Fruit fly (Drosophila melanogaster): ENCODE results near the gene Ctr1C.

The Ctr1C gene

DNA sequence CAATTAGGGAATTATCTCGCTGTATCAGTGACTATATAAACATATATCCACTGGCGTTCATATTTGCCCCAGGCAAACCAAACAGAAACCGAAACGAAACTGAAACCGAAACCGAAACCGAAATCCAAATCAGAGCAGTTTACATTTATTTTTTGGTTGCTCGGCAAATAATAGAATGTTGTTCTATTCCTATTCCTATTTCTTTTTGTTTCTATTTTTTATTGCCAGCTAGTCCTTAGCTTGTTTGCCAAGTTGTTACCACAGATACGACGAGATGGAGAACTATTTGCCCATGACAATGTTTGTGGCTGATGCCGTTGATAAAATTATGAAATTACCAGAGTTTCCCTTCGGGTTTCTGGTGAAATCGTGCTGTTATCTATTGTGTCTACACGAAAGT is 45.2 kb downstream of the Ctr1C start (continued):
- TF ChIP-seq Mes4 (GFP tag; optimal IDR thresholded peaks at IDR 0.05) (no peak), dm (GFP tag; optimal IDR thresholded peaks at IDR 0.05) (no peak), Dll (GFP tag; IDR thresholded peaks at IDR 0.05; ENCODE audit: partially characterized antibody) (no peak), klu (GFP tag; IDR thresholded peaks at IDR 0.05) (no peak), Sry-δ (GFP tag; optimal IDR thresholded peaks at IDR 0.05) (no peak), pho (GFP tag; optimal IDR thresholded peaks at IDR 0.05) (no peak), NfI (GFP tag; optimal IDR thresholded peaks at IDR 0.05) (no peak), dmrt11E (tag; optimal IDR thresholded peaks at IDR 0.05) (peak; percentile 58), CG13424 (tag; optimal IDR thresholded peaks at IDR 0.05) (peak; percentile 44), CG10543 (GFP tag; optimal IDR thresholded peaks at IDR 0.05) (peak; percentile 10), grn (GFP tag; optimal IDR thresholded peaks at IDR 0.05) (peak; percentile 30), CG15011 (GFP tag; optimal IDR thresholded peaks at IDR 0.05) (peak; percentile 3), sug (tag; optimal IDR thresholded peaks at IDR 0.05) (no peak), gcm2 (GFP tag; optimal IDR thresholded peaks at IDR 0.05) (no peak), CG7271 (tag; optimal IDR thresholded peaks at IDR 0.05) (peak; percentile 42), CG6689 (GFP tag; IDR thresholded peaks at IDR 0.05) (no peak), ac (GFP tag; optimal IDR thresholded peaks at IDR 0.05) (peak; percentile 68), CG8388 (GFP tag; optimal IDR thresholded peaks at IDR 0.05) (no peak), CG7839 (tag; optimal IDR thresholded peaks at IDR 0.05) (no peak), gt (GFP tag; IDR thresholded peaks at IDR 0.05) (no peak), CG17186 (GFP tag; optimal IDR thresholded peaks at IDR 0.05) (no peak), tll (GFP tag; optimal IDR thresholded peaks at IDR 0.05) (peak in 1 of 2 experiments; percentile 38), CG1233 (GFP tag; optimal IDR thresholded peaks at IDR 0.05) (peak; percentile 19), fru (optimal IDR thresholded peaks at IDR 0.05) (no peak), odd (GFP tag; optimal IDR thresholded peaks at IDR 0.05) (peak; percentile 29), Awh (GFP tag; IDR thresholded peaks at IDR 0.05) (no peak), CG18764 (GFP tag; optimal IDR thresholded peaks at IDR 0.05) (no peak), Ada2b (GFP tag; IDR thresholded peaks at IDR 0.05) (no peak), CG3281 (GFP tag; optimal IDR thresholded peaks at IDR 0.05) (no peak), PHDP (tag; optimal IDR thresholded peaks at IDR 0.05) (peak; percentile 20), rib (GFP tag; IDR thresholded peaks at IDR 0.05) (no peak), CG1603 (tag; optimal IDR thresholded peaks at IDR 0.05) (peak; percentile 38), CG9727 (GFP tag; optimal IDR thresholded peaks at IDR 0.05) (peak; percentile 21), Fer3 (tag; optimal IDR thresholded peaks at IDR 0.05) (peak; percentile 2), CG15269 (tag; optimal IDR thresholded peaks at IDR 0.05) (no peak), CG15073 (GFP tag; optimal IDR thresholded peaks at IDR 0.05) (no peak), ssp (GFP tag; IDR thresholded peaks at IDR 0.05) (no peak), Nf-YB (GFP tag; optimal IDR thresholded peaks at IDR 0.05) (peak; percentile 19), vfl (GFP tag; optimal IDR thresholded peaks at IDR 0.05) (no peak), CG6175 (GFP tag; IDR thresholded peaks at IDR 0.05) (no peak), trh (GFP tag; optimal IDR thresholded peaks at IDR 0.05) (no peak), luna (GFP tag; optimal IDR thresholded peaks at IDR 0.05) (no peak), CG2678 (tag; optimal IDR thresholded peaks at IDR 0.05) (peak; percentile 50), CG33557 (GFP tag; optimal IDR thresholded peaks at IDR 0.05) (peak; percentile 45), tap (tag; optimal IDR thresholded peaks at IDR 0.05) (no peak), pum (GFP tag; optimal IDR thresholded peaks at IDR 0.05) (no peak), ci (GFP tag; IDR thresholded peaks at IDR 0.05) (0 out of 3 replicates have a peak, but pooled peaks have one; percentile 27), bsh (GFP tag; optimal IDR thresholded peaks at IDR 0.05) (peak in 1 of 2 experiments; percentile 24), grau (tag; optimal IDR thresholded peaks at IDR 0.05) (peak; percentile 11), CG2202 (tag; optimal IDR thresholded peaks at IDR 0.05) (peak; percentile 53), C15 (GFP tag; IDR thresholded peaks at IDR 0.05) (no peak), tin (GFP tag; optimal IDR thresholded peaks at IDR 0.05) (no peak)

Data from whole organism, embryonic.